Worm (Caenorhabditis elegans): ENCODE measurements around the gene W09C2.8.

- no peak for TF ChIP-seq blmp-1 (tag; optimal IDR thresholded peaks at IDR 0.05)
- no peak for TF ChIP-seq snpc-4 (tag; optimal IDR thresholded peaks at IDR 0.05)
- TF ChIP-seq nhr-28 (tag; optimal IDR thresholded peaks at IDR 0.05) = no peak
- no peak for TF ChIP-seq lin-32 (GFP tag; optimal IDR thresholded peaks at IDR 0.05)
- no peak for TF ChIP-seq nhr-12 (tag; optimal IDR thresholded peaks at IDR 0.05)
- no peak for TF ChIP-seq elt-3 (tag; optimal IDR thresholded peaks at IDR 0.05)
- TF ChIP-seq bed-3 (GFP tag; optimal IDR thresholded peaks at IDR 0.05) = no peak
- no peak for TF ChIP-seq unc-62 (GFP tag; optimal IDR thresholded peaks at IDR 0.05)
Observed at ce11 chrIV:9648682-9649081, 24.5 kb upstream of the W09C2.8 start, which contains the start of gene srm-3.
